Worm (Caenorhabditis elegans) whole organism, late embryonic: ENCODE data around the gene ZK666.11.

Experiments used
- ceh-19 ChIP-seq: fragments of 200-800 bp; sonication (Bioruptor generic); optimal IDR thresholded peaks from 2 replicates; lab custom pipeline; 2018; ENCODE audit warnings: mild to moderate bottlenecking, missing genetic modification characterization, missing compliant biosample characterization
- fkh-10 ChIP-seq: fragments of 150-350 bp; optimal IDR thresholded peaks from 2 replicates; lab custom pipeline; 2014; ENCODE audit warnings: missing biosample characterization, missing genetic modification reagents, missing genetic modification characterization

DNA sequence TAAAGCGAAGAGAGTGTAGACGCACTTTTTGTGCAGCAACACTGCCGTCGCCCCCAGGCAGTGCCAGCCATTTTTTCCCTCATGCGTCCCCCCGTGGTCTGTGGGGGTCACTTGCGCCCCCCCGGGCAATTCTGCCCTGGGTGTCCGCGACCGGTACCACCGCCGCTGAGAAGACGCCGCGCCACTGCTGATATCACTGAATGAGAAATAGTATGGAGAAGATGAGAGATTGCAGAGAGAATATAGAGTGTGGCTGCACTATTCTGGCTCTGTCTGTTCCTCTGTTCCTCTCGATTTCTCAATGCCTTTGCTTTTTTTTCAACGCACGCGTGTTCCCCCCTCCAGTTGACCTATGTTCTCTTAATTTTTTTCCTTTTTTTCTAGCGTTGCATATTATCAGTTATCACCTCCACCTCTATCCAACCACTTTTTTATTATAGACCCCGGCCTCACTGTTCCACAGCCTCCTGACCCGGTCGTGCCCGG is 45.4 kb downstream of the ZK666.11 start, which contains the start of gene mab-10:
- no peak for TF ChIP-seq fkh-10 (GFP tag; lab: Kevin White, UChicago)
- TF ChIP-seq ceh-19 (GFP tag; lab: Kevin White, UChicago) = no peak
